Worm (Caenorhabditis elegans): ENCODE results near the gene lin-52.

DNA sequence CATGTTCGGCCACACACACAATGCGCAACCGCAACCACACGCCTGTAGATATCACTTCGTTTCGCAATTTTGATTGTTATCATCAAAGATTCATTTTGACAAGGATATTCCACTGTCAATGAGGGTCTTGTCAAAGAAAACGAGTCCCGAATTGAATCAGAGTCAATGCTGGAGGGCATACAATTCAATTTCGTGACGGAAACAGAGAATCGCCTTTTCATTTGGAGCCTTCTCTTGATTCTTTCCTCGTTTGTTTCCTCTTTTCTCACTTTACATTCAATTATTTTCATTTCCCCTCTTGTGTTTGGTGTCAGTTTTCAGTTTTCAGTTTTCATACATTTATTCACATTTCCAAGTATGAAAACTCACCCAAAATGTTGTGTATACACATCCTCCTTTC is 42.8 kb upstream of the lin-52 start:
- TF ChIP-seq zag-1 (tag; optimal IDR thresholded peaks at IDR 0.05) (no peak), lin-13 (GFP tag; optimal IDR thresholded peaks at IDR 0.05) (no peak), lin-11 (tag; optimal IDR thresholded peaks at IDR 0.05) (no peak), skn-1 (tag; optimal IDR thresholded peaks at IDR 0.05) (no peak), mdl-1 (tag; optimal IDR thresholded peaks at IDR 0.05) (no peak), unc-55 (GFP tag; optimal IDR thresholded peaks at IDR 0.05) (no peak)
